Fruit fly (Drosophila melanogaster): ENCODE data around the gene PGRP-LD.

dm6 chr3L:5752903-5753604, 26.8 kb upstream of the PGRP-LD start, which contains the start of gene Usp47:
- TF ChIP-seq CG11504 (tag; optimal IDR thresholded peaks at IDR 0.05) (no peak), CG6272 (GFP tag; IDR thresholded peaks at IDR 0.05) (no peak), pfk (GFP tag; optimal IDR thresholded peaks at IDR 0.05) (no peak), CG4328 (GFP tag; optimal IDR thresholded peaks at IDR 0.05) (no peak)
